Fruit fly (Drosophila melanogaster): ENCODE results near the gene RpS3A.
A peak's percentile ranks its signal among the peaks of the same experiment; 100 is the strongest.

Gene RpS3A

DNA sequence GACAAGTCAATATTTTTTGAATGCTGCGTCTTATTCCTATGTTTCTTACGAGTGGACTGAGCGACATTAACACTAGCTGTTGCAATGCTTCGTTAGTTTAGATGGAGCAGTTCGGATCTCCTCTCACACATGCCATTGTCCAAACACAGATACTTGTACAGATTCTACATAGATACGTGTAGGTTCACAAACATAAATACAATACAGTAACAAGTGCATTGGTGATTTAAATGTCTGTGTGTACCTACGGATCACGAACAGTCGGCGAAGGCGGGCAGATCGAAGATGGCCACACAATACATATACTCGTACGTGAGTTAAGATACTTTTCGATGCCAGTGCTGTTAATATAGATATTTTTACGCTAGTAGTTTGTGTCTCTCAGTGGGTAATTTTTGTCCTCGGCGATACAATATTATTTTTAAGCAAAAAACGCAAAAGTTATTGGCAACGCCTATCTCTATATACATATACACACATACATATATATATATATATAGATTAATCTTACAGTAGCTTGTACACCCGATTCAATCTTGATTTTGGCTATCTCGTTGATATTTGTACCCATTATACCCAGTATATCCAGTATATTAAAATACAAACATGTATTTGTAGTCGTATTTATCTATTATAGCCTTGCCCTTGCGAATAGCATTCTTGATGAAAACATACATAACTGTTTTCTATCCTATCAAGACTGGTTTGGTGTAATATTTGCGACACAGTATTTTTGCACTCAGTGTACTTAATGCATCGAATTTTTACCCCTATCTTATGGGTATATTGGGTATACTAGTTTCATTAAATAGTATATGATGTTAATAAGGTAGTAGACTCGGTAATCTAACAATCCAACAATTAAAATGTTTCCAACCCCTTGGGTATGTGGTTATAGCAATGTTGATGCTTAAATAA, 10.5 kb downstream of the RpS3A start, which contains the start of gene ci (continued):
- TF ChIP-seq Sox102F (GFP tag; optimal IDR thresholded peaks at IDR 0.05) (no peak), CG1233 (GFP tag; optimal IDR thresholded peaks at IDR 0.05) (peak; percentile 45), trh (GFP tag; optimal IDR thresholded peaks at IDR 0.05) (no peak), gsb-n (tag; optimal IDR thresholded peaks at IDR 0.05) (peak; percentile 24), Ets65A (GFP tag) (no peak), Doc2 (GFP tag; IDR thresholded peaks at IDR 0.05) (no peak), CG6254 (GFP tag; optimal IDR thresholded peaks at IDR 0.05) (no peak), BtbVII (GFP tag; optimal IDR thresholded peaks at IDR 0.05) (no peak), Poxn (GFP tag; IDR thresholded peaks at IDR 0.05) (no peak), CG4424 (GFP tag; optimal IDR thresholded peaks at IDR 0.05) (no peak), CG32767 (GFP tag; IDR thresholded peaks at IDR 0.05) (peak; percentile 63; the same call in 1 of the 2 replicates), CG6654 (GFP tag; optimal IDR thresholded peaks at IDR 0.05) (no peak), Hr78 (GFP tag; optimal IDR thresholded peaks at IDR 0.05) (no peak), CG14710 (tag; optimal IDR thresholded peaks at IDR 0.05) (peak; percentile 17), kni (GFP tag; optimal IDR thresholded peaks at IDR 0.05) (peak; percentile 99), CG3065 (GFP tag; optimal IDR thresholded peaks at IDR 0.05) (no peak), Side (GFP tag; optimal IDR thresholded peaks at IDR 0.05) (peak; percentile 12), onecut (GFP tag; IDR thresholded peaks at IDR 0.05) (no peak), CG2199 (GFP tag; IDR thresholded peaks at IDR 0.05) (peak; percentile 99), CG14860 (GFP tag; IDR thresholded peaks at IDR 0.05; ENCODE audit: partially characterized antibody) (no peak), CG12659 (GFP tag; optimal IDR thresholded peaks at IDR 0.05) (no peak), CG14050 (GFP tag; IDR thresholded peaks at IDR 0.05) (no peak), Antp (GFP tag; optimal IDR thresholded peaks at IDR 0.05) (no peak), Stat92E (GFP tag; optimal IDR thresholded peaks at IDR 0.05) (peak in 2 of 3 experiments; percentile 38 to 78), CG13624 (GFP tag; optimal IDR thresholded peaks at IDR 0.05) (no peak), CG18476 (GFP tag; optimal IDR thresholded peaks at IDR 0.05) (no peak), unc-4 (GFP tag; IDR thresholded peaks at IDR 0.05; ENCODE audit: partially characterized antibody) (no peak), CG2678 (tag; optimal IDR thresholded peaks at IDR 0.05) (no peak), zen (tag; optimal IDR thresholded peaks at IDR 0.05) (peak; percentile 4), phol (tag; optimal IDR thresholded peaks at IDR 0.05) (peak; percentile 67), Dp (GFP tag; optimal IDR thresholded peaks at IDR 0.05) (no peak), inv (GFP tag; IDR thresholded peaks at IDR 0.05; ENCODE audit: partially characterized antibody) (no peak), gt (GFP tag; IDR thresholded peaks at IDR 0.05) (no peak), shn (GFP tag; optimal IDR thresholded peaks at IDR 0.05) (no peak), jing (GFP tag; optimal IDR thresholded peaks at IDR 0.05) (no peak), Dip2 (GFP tag; IDR thresholded peaks at IDR 0.05) (no peak), gce (GFP tag; IDR thresholded peaks at IDR 0.05) (no peak), CG3995 (GFP tag; optimal IDR thresholded peaks at IDR 0.05) (no peak), tio (GFP tag; optimal IDR thresholded peaks at IDR 0.05) (no peak), Mad (GFP tag; optimal IDR thresholded peaks at IDR 0.05) (no peak), CG12236 (GFP tag; optimal IDR thresholded peaks at IDR 0.05) (no peak), CHES-1-like (GFP tag; optimal IDR thresholded peaks at IDR 0.05) (no peak), pum (GFP tag; optimal IDR thresholded peaks at IDR 0.05) (no peak), sc (optimal IDR thresholded peaks at IDR 0.05) (no peak), sc (GFP tag; optimal IDR thresholded peaks at IDR 0.05) (no peak), pb (GFP tag; optimal IDR thresholded peaks at IDR 0.05) (no peak), az2 (GFP tag; optimal IDR thresholded peaks at IDR 0.05) (no peak), Opbp (GFP tag; IDR thresholded peaks at IDR 0.05; ENCODE audit: partially characterized antibody) (no peak), Sry-δ (GFP tag; optimal IDR thresholded peaks at IDR 0.05) (no peak)

Data from whole organism, embryonic.